Worm (Caenorhabditis elegans) whole organism, early embryonic: ENCODE data around the gene ugt-15.

ENCODE experiments used
- B0310.2 ChIP-seq: sonication (generic microtip); optimal IDR thresholded peaks from 2 replicates; lab custom pipeline; 2016; ENCODE audit warnings: mild to moderate bottlenecking, missing genetic modification characterization, missing compliant biosample characterization
- ama-1 ChIP-seq: fragments of 150-350 bp; optimal IDR thresholded peaks from 2 replicates; lab custom pipeline; 2014
- flt-1 ChIP-seq: fragments of 200-800 bp; sonication (Bioruptor generic); IDR thresholded peaks from 2 replicates; pipeline ENCODE4 v1.3.6; 2022; ENCODE audit warnings: missing genetic modification characterization, missing compliant biosample characterization
- hnd-1 ChIP-seq: sonication (generic microtip); optimal IDR thresholded peaks from 2 replicates; lab custom pipeline; 2016; ENCODE audit warnings: missing genetic modification characterization, missing compliant biosample characterization
- pes-1 ChIP-seq: fragments of 200-800 bp; sonication (Bioruptor generic); IDR thresholded peaks from 2 replicates; pipeline ENCODE4 v1.3.6; 2022; ENCODE audit warnings: missing genetic modification reagents, missing genetic modification characterization, missing compliant biosample characterization
- sea-1 ChIP-seq: fragments of 200-800 bp; sonication (Bioruptor generic); conservative IDR thresholded peaks from 2 replicates; pipeline ENCODE4 v1.3.6; 2022; ENCODE audit warnings: missing genetic modification characterization, missing compliant biosample characterization

DNA sequence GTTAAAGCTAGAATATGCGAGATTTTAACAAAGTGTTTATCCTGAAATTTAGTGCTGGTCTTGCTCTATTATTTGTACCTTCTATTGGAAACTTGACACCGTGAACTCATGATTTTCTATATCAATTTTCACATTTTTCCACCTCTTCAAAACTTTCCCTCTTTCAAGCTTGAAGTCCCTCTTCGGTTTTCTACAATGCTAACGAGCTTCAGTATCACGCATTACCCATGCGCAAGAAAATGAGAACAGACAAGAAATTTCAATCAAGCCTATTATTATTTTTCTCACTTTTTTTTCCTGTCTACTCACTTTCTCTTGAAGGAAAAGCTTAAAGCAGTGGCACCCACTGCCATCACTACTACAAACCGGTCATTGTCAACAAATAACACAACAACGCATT is 15.5 kb upstream of the ugt-15 start:
- TF ChIP-seq pes-1 (GFP tag; lab: Robert Waterston, UW) (no peak), hnd-1 (tag; lab: Kevin White, UChicago) (no peak), B0310.2 (tag; lab: Kevin White, UChicago) (no peak), flt-1 (no peak), ama-1 (lab: Kevin White, UChicago) (no peak), sea-1 (GFP tag; lab: Robert Waterston, UW) (no peak)
